Worm (Caenorhabditis elegans): ENCODE results near the gene C03A3.3.

ce11 chrX:11241479-11241878 lies 27.4 kb downstream of the C03A3.3 start:
- TF ChIP-seq nhr-43 (tag; optimal IDR thresholded peaks at IDR 0.05; ENCODE audit: poor library complexity, severe bottlenecking) (no peak), nhr-76 (tag; optimal IDR thresholded peaks at IDR 0.05) (no peak), ceh-9 (tag; optimal IDR thresholded peaks at IDR 0.05) (no peak), nhr-11 (tag; optimal IDR thresholded peaks at IDR 0.05) (no peak), jun-1 (tag; optimal IDR thresholded peaks at IDR 0.05) (no peak)
